Fruit fly (Drosophila melanogaster): ENCODE results near the gene CG6051.
A peak's percentile ranks its signal among the peaks of the same experiment; 100 is the strongest.

CG6051 gene

dm6 chr3R:27175710-27176109 is 24.8 kb upstream of the CG6051 start (continued):
- TF ChIP-seq Blimp-1 (GFP tag; optimal IDR thresholded peaks at IDR 0.05) (peak; percentile 49), dac (GFP tag; optimal IDR thresholded peaks at IDR 0.05) (no peak), CG10631 (GFP tag; optimal IDR thresholded peaks at IDR 0.05) (peak; percentile 46), svp (GFP tag) (peak; percentile 67), esn (GFP tag; optimal IDR thresholded peaks at IDR 0.05) (peak; percentile 42), achi (GFP tag; optimal IDR thresholded peaks at IDR 0.05) (peak; percentile 68), acj6 (GFP tag; optimal IDR thresholded peaks at IDR 0.05) (peak; percentile 29), CG6163 (GFP tag; IDR thresholded peaks at IDR 0.05) (no peak), Smox (GFP tag; optimal IDR thresholded peaks at IDR 0.05) (peak; percentile 36), Hr38 (GFP tag; optimal IDR thresholded peaks at IDR 0.05) (no peak), Ets21C (GFP tag; optimal IDR thresholded peaks at IDR 0.05) (no peak), Met (GFP tag; optimal IDR thresholded peaks at IDR 0.05) (peak; percentile 28)

dm6 chr3R:27171153-27171552 is 20.3 kb upstream of the CG6051 start:
- TF ChIP-seq CG8119 (GFP tag; IDR thresholded peaks at IDR 0.05), result no peak
- TF ChIP-seq CG7368 (GFP tag; optimal IDR thresholded peaks at IDR 0.05), result peak; percentile 15
- TF ChIP-seq CG9139 (GFP tag; optimal IDR thresholded peaks at IDR 0.05), result no peak
- no peak for TF ChIP-seq fkh (GFP tag; optimal IDR thresholded peaks at IDR 0.05)
- TF ChIP-seq Blimp-1 (GFP tag; optimal IDR thresholded peaks at IDR 0.05), result peak; percentile 31
- TF ChIP-seq CG15336 (GFP tag; IDR thresholded peaks at IDR 0.05), result no peak
- no peak for TF ChIP-seq Eip93F (GFP tag; optimal IDR thresholded peaks at IDR 0.05)
- TF ChIP-seq spab (GFP tag; optimal IDR thresholded peaks at IDR 0.05), result peak; percentile 45
- TF ChIP-seq fd85E (GFP tag; optimal IDR thresholded peaks at IDR 0.05), result no peak
- peak; percentile 4 for TF ChIP-seq CG11762 (GFP tag; optimal IDR thresholded peaks at IDR 0.05; ENCODE audit: insufficient read depth)
- peak; percentile 72 for TF ChIP-seq lz (GFP tag; optimal IDR thresholded peaks at IDR 0.05)
- TF ChIP-seq CG6276 (GFP tag; optimal IDR thresholded peaks at IDR 0.05), result no peak
- TF ChIP-seq CG34406 (GFP tag; optimal IDR thresholded peaks at IDR 0.05), result peak; percentile 45
- TF ChIP-seq ss (GFP tag; optimal IDR thresholded peaks at IDR 0.05), result peak in 1 of 2 experiments; percentile 28
- peak; percentile 43 for TF ChIP-seq OdsH (GFP tag; optimal IDR thresholded peaks at IDR 0.05)
- no peak for TF ChIP-seq CG8319 (GFP tag; optimal IDR thresholded peaks at IDR 0.05)
- TF ChIP-seq Hr4 (GFP tag; optimal IDR thresholded peaks at IDR 0.05), result no peak
- TF ChIP-seq eg (GFP tag; IDR thresholded peaks at IDR 0.05), result no peak
- peak; percentile 72 for TF ChIP-seq CG6854 (GFP tag; optimal IDR thresholded peaks at IDR 0.05)
- TF ChIP-seq fd59A (GFP tag; optimal IDR thresholded peaks at IDR 0.05), result peak; percentile 22
- TF ChIP-seq Sox15 (GFP tag; optimal IDR thresholded peaks at IDR 0.05), result peak; percentile 10
- TF ChIP-seq CG6163 (GFP tag; IDR thresholded peaks at IDR 0.05), result no peak; the same call in 2 of the 3 replicates
- TF ChIP-seq topi (GFP tag; optimal IDR thresholded peaks at IDR 0.05), result peak; percentile 71
- peak; percentile 76 for TF ChIP-seq Sox102F (GFP tag; optimal IDR thresholded peaks at IDR 0.05)
- peak; percentile 86 for TF ChIP-seq esn (GFP tag; optimal IDR thresholded peaks at IDR 0.05)
- peak; percentile 90 for TF ChIP-seq Eip78C (GFP tag)
- peak; percentile 24 for TF ChIP-seq Ets21C (GFP tag; optimal IDR thresholded peaks at IDR 0.05)
- peak; percentile 20 for TF ChIP-seq CG10631 (GFP tag; optimal IDR thresholded peaks at IDR 0.05)
- peak; percentile 33 for TF ChIP-seq CG8632 (GFP tag; optimal IDR thresholded peaks at IDR 0.05)
- peak; percentile 35 for TF ChIP-seq CG6792 (GFP tag; optimal IDR thresholded peaks at IDR 0.05)
- peak; percentile 89 for TF ChIP-seq svp (GFP tag)
- peak; percentile 28 for TF ChIP-seq Ets96B (tag; optimal IDR thresholded peaks at IDR 0.05)
- no peak for TF ChIP-seq dac (GFP tag; optimal IDR thresholded peaks at IDR 0.05)
- no peak for TF ChIP-seq CG4318 (GFP tag; optimal IDR thresholded peaks at IDR 0.05)
- no peak for TF ChIP-seq Lpt (GFP tag; optimal IDR thresholded peaks at IDR 0.05)
- no peak for TF ChIP-seq net (GFP tag; optimal IDR thresholded peaks at IDR 0.05)
- TF ChIP-seq CG1621 (tag; optimal IDR thresholded peaks at IDR 0.05), result no peak
- peak; percentile 45 for TF ChIP-seq achi (GFP tag; optimal IDR thresholded peaks at IDR 0.05)
- peak; percentile 20 for TF ChIP-seq dsx (GFP tag; optimal IDR thresholded peaks at IDR 0.05; ENCODE audit: poor library complexity, severe bottlenecking)
- peak; percentile 45 for TF ChIP-seq CG3919 (GFP tag; optimal IDR thresholded peaks at IDR 0.05)
- TF ChIP-seq Gug (GFP tag; IDR thresholded peaks at IDR 0.05), result no peak
- peak; percentile 39 for TF ChIP-seq Eip75B (GFP tag; optimal IDR thresholded peaks at IDR 0.05)
- peak; percentile 45 for TF ChIP-seq CG6808 (GFP tag; optimal IDR thresholded peaks at IDR 0.05)
- TF ChIP-seq Hr38 (GFP tag; optimal IDR thresholded peaks at IDR 0.05), result no peak
- peak; percentile 72 for TF ChIP-seq Smox (GFP tag; optimal IDR thresholded peaks at IDR 0.05)
- no peak for TF ChIP-seq CG16779 (tag; optimal IDR thresholded peaks at IDR 0.05)
- TF ChIP-seq CG32006 (GFP tag; optimal IDR thresholded peaks at IDR 0.05), result no peak
